Worm (Caenorhabditis elegans): ENCODE measurements around the gene F22E5.20.
"Not testable (repeated sequence)": the region's sequence is repeated elsewhere in the genome, so short reads cannot be mapped to it uniquely, and the experiment has no call there.

The F22E5.20 gene

DNA sequence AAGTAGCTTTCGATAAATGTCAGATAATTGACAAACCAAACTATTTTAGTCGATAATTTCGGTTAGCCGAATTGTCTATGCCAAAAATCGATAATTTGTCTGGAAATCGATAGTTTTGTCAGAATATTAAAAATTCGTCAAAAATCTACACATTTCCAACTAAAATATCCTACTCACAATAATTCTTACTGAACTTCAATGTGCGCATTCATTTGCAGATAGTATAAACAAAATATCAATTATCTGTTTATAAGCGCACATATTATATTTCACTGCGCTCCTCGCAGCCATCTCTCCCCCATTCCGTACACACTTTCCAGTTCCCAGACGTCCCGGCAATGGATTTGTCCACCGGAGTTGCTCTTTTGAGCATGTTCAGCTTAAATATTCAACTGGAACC lies 48.6 kb downstream of the F22E5.20 start, which contains the start of gene lgc-28:
Gene lgc-28, plus strand, starts transcription at position 301 of the 400 bp plus-strand sequence.
- no peak for TF ChIP-seq B0336.3 (GFP tag; IDR thresholded peaks at IDR 0.05)
- TF ChIP-seq lag-1 (GFP tag; IDR thresholded peaks at IDR 0.05) = no peak
- no peak for TF ChIP-seq efl-1 (GFP tag; optimal IDR thresholded peaks at IDR 0.05)
- TF ChIP-seq nhr-120 (GFP tag; IDR thresholded peaks at IDR 0.05) = no peak
- TF ChIP-seq Y95B8A.8 (GFP tag; IDR thresholded peaks at IDR 0.05) = no peak
- TF ChIP-seq aptf-3 (GFP tag; IDR thresholded peaks at IDR 0.05) = no peak
- TF ChIP-seq lsy-27 (tag; optimal IDR thresholded peaks at IDR 0.05; ENCODE audit: borderline replicate concordance, insufficient read depth) = no peak
- no peak for TF ChIP-seq egl-44 (GFP tag; IDR thresholded peaks at IDR 0.05)
- TF ChIP-seq bed-1 (GFP tag; IDR thresholded peaks at IDR 0.05) = no peak
- no peak for TF ChIP-seq bed-2 (GFP tag; IDR thresholded peaks at IDR 0.05)
- no peak for TF ChIP-seq ztf-6 (GFP tag; IDR thresholded peaks at IDR 0.05)
- TF ChIP-seq ZK185.1 (tag; optimal IDR thresholded peaks at IDR 0.05; ENCODE audit: poor library complexity, severe bottlenecking) = no peak
- no peak for TF ChIP-seq hmg-20 (GFP tag; IDR thresholded peaks at IDR 0.05)
- no peak for TF ChIP-seq akir-1 (GFP tag; optimal IDR thresholded peaks at IDR 0.05)
- no peak for TF ChIP-seq mel-28 (tag; optimal IDR thresholded peaks at IDR 0.05; ENCODE audit: borderline replicate concordance)
- TF ChIP-seq ztf-22 (GFP tag; optimal IDR thresholded peaks at IDR 0.05) = no peak
- no peak for TF ChIP-seq F39B2.1 (GFP tag; IDR thresholded peaks at IDR 0.05)

DNA sequence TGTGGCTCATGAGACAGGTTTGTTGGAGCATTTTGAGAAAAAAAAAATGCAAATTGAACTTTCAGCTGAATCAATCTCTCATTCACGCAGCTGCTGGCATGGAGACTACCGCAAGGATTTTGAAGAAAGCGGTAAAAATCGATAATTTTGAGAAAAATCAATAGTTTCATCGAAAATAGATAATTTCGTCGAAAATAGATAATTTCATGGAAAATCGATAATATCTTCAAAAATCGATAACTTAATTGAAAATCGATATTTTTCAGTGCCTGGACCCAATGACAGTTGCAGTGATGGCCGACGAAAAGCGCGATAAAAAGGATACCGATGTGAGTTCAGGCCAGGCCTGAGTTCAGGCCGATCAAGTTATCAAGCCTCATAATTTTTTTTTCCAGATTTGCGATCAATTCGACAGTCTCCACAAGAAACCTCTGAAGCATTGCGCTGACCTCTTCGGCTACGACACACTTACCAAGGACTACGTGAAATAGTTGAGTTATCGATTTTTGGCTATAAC lies 50.4 kb downstream of the F22E5.20 start, which contains the start of gene D2062.4:
Gene D2062.4, plus strand, starts transcription at position 467 of the 517 bp plus-strand sequence.
- not testable (repeated sequence) for TF ChIP-seq efl-1 (GFP tag; optimal IDR thresholded peaks at IDR 0.05); gei-17 (GFP tag; optimal IDR thresholded peaks at IDR 0.05); hlh-12 (tag; optimal IDR thresholded peaks at IDR 0.05)

All from whole organism, young adult.